Worm (Caenorhabditis elegans): ENCODE results near the gene F28E10.4.

- TF ChIP-seq sea-2 (GFP tag; IDR thresholded peaks at IDR 0.05) (no peak), madf-3 (GFP tag; IDR thresholded peaks at IDR 0.05) (no peak), nhr-90 (tag; optimal IDR thresholded peaks at IDR 0.05) (no peak)
Measured at ce11 chrIV:4565882-4566281, 1.4 kb downstream of the F28E10.4 start.

All from whole organism, young adult.